Fruit fly (Drosophila melanogaster): ENCODE results near the gene Atg17.

- TF ChIP-seq h (optimal IDR thresholded peaks at IDR 0.05): no peak
- TF ChIP-seq psq (optimal IDR thresholded peaks at IDR 0.05): no peak
These were observed 20.7 kb upstream of the Atg17 start, which contains the start of the genes MTA1-like and Sec23 for dm6 chr3R:5648569-5649476.
